Worm (Caenorhabditis elegans) whole organism, late embryonic: Measurements from ENCODE around the gene str-9.

ENCODE experiments used
- F13H6.1 ChIP-seq: sonication (generic microtip); optimal IDR thresholded peaks from 2 replicates; lab custom pipeline; 2016; ENCODE audit warnings: missing genetic modification characterization, missing compliant biosample characterization
- T23F11.4 ChIP-seq: fragments of 200-800 bp; sonication (Bioruptor generic); optimal IDR thresholded peaks from 2 replicates; lab custom pipeline; 2018; ENCODE audit warnings: mild to moderate bottlenecking, missing genetic modification characterization, missing compliant biosample characterization
- ceh-14 ChIP-seq: sonication (generic microtip); optimal IDR thresholded peaks from 2 replicates; lab custom pipeline; 2016; ENCODE audit warnings: missing genotype, missing genetic modification characterization, missing compliant biosample characterization
- ceh-22 ChIP-seq: sonication (generic microtip); optimal IDR thresholded peaks from 2 replicates; lab custom pipeline; 2017; ENCODE audit warnings: missing biosample characterization, missing genetic modification characterization
- fkh-10 ChIP-seq: fragments of 150-350 bp; optimal IDR thresholded peaks from 2 replicates; lab custom pipeline; 2014; ENCODE audit warnings: missing biosample characterization, missing genetic modification reagents, missing genetic modification characterization
- unc-86 ChIP-seq: sonication (generic microtip); optimal IDR thresholded peaks from 2 replicates; lab custom pipeline; 2016; ENCODE audit warnings: missing genetic modification characterization, missing compliant biosample characterization

ce11 chrV:15758449-15758848, at the start of gene str-9:
- TF ChIP-seq ceh-14 (tag; lab: Kevin White, UChicago) (no peak), unc-86 (tag; lab: Kevin White, UChicago) (no peak), fkh-10 (no peak), ceh-22 (tag; lab: Kevin White, UChicago) (no peak), T23F11.4 (no peak), F13H6.1 (tag; lab: Kevin White, UChicago) (no peak)
